Fruit fly (Drosophila melanogaster) whole organism: Measurements from ENCODE around the gene tx.

Experiments
- EcR ChIP-seq, 2 experiments: fragments of >200 bp; optimal IDR thresholded peaks; 2 replicates each; lab custom pipeline; 2017; ENCODE audit warnings: missing biosample characterization in 2 of 2, missing genetic modification characterization in 2 of 2, missing genetic modification reagents in 2 of 2
- pan ChIP-seq: fragments of >200 bp; optimal IDR thresholded peaks from 2 replicates; lab custom pipeline; 2017

- TF ChIP-seq pan (no peak), EcR (GFP tag; optimal IDR thresholded peaks at IDR 0.05; lab: Kevin White, UChicago) (no peak)
Observed at dm6 chr3R:26489456-26489855, 48.9 kb downstream of the tx start.
